Fruit fly (Drosophila melanogaster): ENCODE data around the gene CG4829.

CG4829 gene

dm6 chrX:16822080-16822479, 10.6 kb downstream of the CG4829 start (continued):
- no peak for TF ChIP-seq pros (GFP tag; optimal IDR thresholded peaks at IDR 0.05)
- no peak for TF ChIP-seq tna (GFP tag; IDR thresholded peaks at IDR 0.05; ENCODE audit: partially characterized antibody)
- TF ChIP-seq H15 (GFP tag; IDR thresholded peaks at IDR 0.05), result peak; percentile 46; the same call in 1 of the 3 replicates
- no peak for TF ChIP-seq CG17612 (GFP tag; IDR thresholded peaks at IDR 0.05)
- no peak for TF ChIP-seq toy (GFP tag; IDR thresholded peaks at IDR 0.05)
- peak; percentile 29 for TF ChIP-seq CG10209 (GFP tag; optimal IDR thresholded peaks at IDR 0.05)
- peak; percentile 65; the same call in 1 of the 2 replicates for TF ChIP-seq ara (GFP tag; IDR thresholded peaks at IDR 0.05)
- no peak for TF ChIP-seq vfl (GFP tag; optimal IDR thresholded peaks at IDR 0.05)
- TF ChIP-seq CG7357 (GFP tag; IDR thresholded peaks at IDR 0.05), result no peak
- no peak for TF ChIP-seq ems (GFP tag; optimal IDR thresholded peaks at IDR 0.05)
- TF ChIP-seq CG11504 (tag; optimal IDR thresholded peaks at IDR 0.05), result peak; percentile 77
- TF ChIP-seq CG10959 (GFP tag; IDR thresholded peaks at IDR 0.05), result no peak
- no peak for TF ChIP-seq inv (GFP tag; IDR thresholded peaks at IDR 0.05; ENCODE audit: partially characterized antibody)
- TF ChIP-seq CG12391 (tag; optimal IDR thresholded peaks at IDR 0.05), result peak; percentile 56
- TF ChIP-seq ap (GFP tag; IDR thresholded peaks at IDR 0.05), result no peak
- no peak for TF ChIP-seq unc-4 (GFP tag; IDR thresholded peaks at IDR 0.05; ENCODE audit: partially characterized antibody)
- TF ChIP-seq cas (GFP tag; IDR thresholded peaks at IDR 0.05), result no peak
- no peak for TF ChIP-seq CG7987 (GFP tag; optimal IDR thresholded peaks at IDR 0.05)
- TF ChIP-seq CG17802 (tag; optimal IDR thresholded peaks at IDR 0.05), result no peak
- TF ChIP-seq mirr (GFP tag; optimal IDR thresholded peaks at IDR 0.05), result no peak
- TF ChIP-seq pb (GFP tag; optimal IDR thresholded peaks at IDR 0.05), result no peak
- TF ChIP-seq HLHmδ (GFP tag; optimal IDR thresholded peaks at IDR 0.05), result no peak
- TF ChIP-seq trem (tag; optimal IDR thresholded peaks at IDR 0.05), result peak; percentile 4
- no peak for TF ChIP-seq pzg (GFP tag; optimal IDR thresholded peaks at IDR 0.05)
- no peak for TF ChIP-seq pho (GFP tag; optimal IDR thresholded peaks at IDR 0.05)
- TF ChIP-seq CG4404 (GFP tag; IDR thresholded peaks at IDR 0.05), result peak; percentile 32; the same call in 1 of the 2 replicates
- TF ChIP-seq CG1529 (GFP tag; optimal IDR thresholded peaks at IDR 0.05), result no peak
- no peak for TF ChIP-seq BtbVII (GFP tag; optimal IDR thresholded peaks at IDR 0.05)
- no peak for TF ChIP-seq HLH54F (GFP tag; optimal IDR thresholded peaks at IDR 0.05)
- TF ChIP-seq ac (GFP tag; optimal IDR thresholded peaks at IDR 0.05), result no peak
- no peak for TF ChIP-seq chif (GFP tag; optimal IDR thresholded peaks at IDR 0.05)
- TF ChIP-seq YL-1 (GFP tag; optimal IDR thresholded peaks at IDR 0.05), result no peak
- no peak for TF ChIP-seq odd (GFP tag; optimal IDR thresholded peaks at IDR 0.05)
- no peak for TF ChIP-seq CG8944 (GFP tag; optimal IDR thresholded peaks at IDR 0.05)
- TF ChIP-seq eve (GFP tag; optimal IDR thresholded peaks at IDR 0.05), result peak in 1 of 2 experiments; percentile 43
- peak in 1 of 2 experiments; percentile 8 for TF ChIP-seq Pdp1 (GFP tag; optimal IDR thresholded peaks at IDR 0.05)
- TF ChIP-seq Trl (optimal IDR thresholded peaks at IDR 0.05), result no peak
- TF ChIP-seq Trl (GFP tag; optimal IDR thresholded peaks at IDR 0.05), result no peak
- no peak for TF ChIP-seq exex (tag; optimal IDR thresholded peaks at IDR 0.05)
- no peak for TF ChIP-seq dmrt11E (tag; optimal IDR thresholded peaks at IDR 0.05)
- peak; percentile 49 for TF ChIP-seq esg (GFP tag; conservative IDR thresholded peaks at IDR 0.05)
- no peak for TF ChIP-seq MBD-R2 (GFP tag; IDR thresholded peaks at IDR 0.05)
- TF ChIP-seq lov (optimal IDR thresholded peaks at IDR 0.05), result no peak
- TF ChIP-seq lov (GFP tag; IDR thresholded peaks at IDR 0.05), result no peak
- TF ChIP-seq CG17328 (GFP tag; IDR thresholded peaks at IDR 0.05), result peak; percentile 39; the same call in 1 of the 2 replicates
- TF ChIP-seq Bdp1 (GFP tag; optimal IDR thresholded peaks at IDR 0.05), result no peak
- TF ChIP-seq BEAF-32 (GFP tag; optimal IDR thresholded peaks at IDR 0.05), result no peak
- TF ChIP-seq Dll (GFP tag; IDR thresholded peaks at IDR 0.05; ENCODE audit: partially characterized antibody), result no peak
- TF ChIP-seq fd96Cb (tag; optimal IDR thresholded peaks at IDR 0.05), result peak; percentile 53
- no peak for TF ChIP-seq CG8359 (GFP tag; optimal IDR thresholded peaks at IDR 0.05; ENCODE audit: borderline replicate concordance)
- no peak for TF ChIP-seq Dip3 (GFP tag; optimal IDR thresholded peaks at IDR 0.05)

Data from whole organism, embryonic.